Worm (Caenorhabditis elegans): ENCODE results near the gene F52F10.2.

DNA sequence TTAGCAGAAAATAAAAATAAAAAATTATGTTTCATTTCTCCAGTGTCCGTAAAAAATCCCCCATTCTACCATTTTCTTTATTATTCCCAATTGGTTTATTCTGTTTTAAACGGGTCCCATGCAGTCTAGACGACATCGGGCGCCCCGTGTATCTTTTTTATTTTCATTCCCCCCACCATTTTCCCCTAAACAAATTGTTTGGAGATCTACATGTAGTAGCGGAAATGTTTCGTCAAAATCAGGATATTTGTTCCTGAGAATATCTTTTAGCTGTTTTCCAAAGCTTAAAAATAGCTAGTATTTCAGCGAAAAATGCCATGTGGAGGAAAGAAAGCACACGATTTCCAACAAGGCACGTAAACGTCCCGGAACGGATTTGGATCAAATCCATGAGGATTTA lies 40.2 kb downstream of the F52F10.2 start, which contains the start of gene F16B4.5:
- TF ChIP-seq unc-62 (GFP tag; optimal IDR thresholded peaks at IDR 0.05): no peak
- no peak for TF ChIP-seq nhr-76 (tag; optimal IDR thresholded peaks at IDR 0.05)
- no peak for TF ChIP-seq snpc-4 (tag; optimal IDR thresholded peaks at IDR 0.05)

All from whole organism, mixed stage, embryonic.